Worm (Caenorhabditis elegans) whole organism, L2 larva: ENCODE data around the gene C49C3.21.
A peak's percentile ranks its signal among the peaks of the same experiment; 100 is the strongest.

ENCODE experiments used
- elt-3 ChIP-seq: sonication (generic microtip); optimal IDR thresholded peaks from 2 replicates; lab custom pipeline; 2017; ENCODE audit warnings: missing biosample characterization, missing genetic modification characterization
- lsy-2 ChIP-seq, 2 experiments: fragments of 150-350 bp in 1 of 2; sonication (generic microtip) in 1 of 2; optimal IDR thresholded peaks; 2 replicates each; lab custom pipeline; 2014 to 2017; ENCODE audit warnings: missing biosample characterization in 2 of 2, missing genetic modification characterization in 2 of 2
- unc-62 ChIP-seq: fragments of 150-350 bp; optimal IDR thresholded peaks from 2 replicates; lab custom pipeline; 2014; ENCODE audit warnings: missing biosample characterization, missing genetic modification reagents, missing genetic modification characterization

DNA sequence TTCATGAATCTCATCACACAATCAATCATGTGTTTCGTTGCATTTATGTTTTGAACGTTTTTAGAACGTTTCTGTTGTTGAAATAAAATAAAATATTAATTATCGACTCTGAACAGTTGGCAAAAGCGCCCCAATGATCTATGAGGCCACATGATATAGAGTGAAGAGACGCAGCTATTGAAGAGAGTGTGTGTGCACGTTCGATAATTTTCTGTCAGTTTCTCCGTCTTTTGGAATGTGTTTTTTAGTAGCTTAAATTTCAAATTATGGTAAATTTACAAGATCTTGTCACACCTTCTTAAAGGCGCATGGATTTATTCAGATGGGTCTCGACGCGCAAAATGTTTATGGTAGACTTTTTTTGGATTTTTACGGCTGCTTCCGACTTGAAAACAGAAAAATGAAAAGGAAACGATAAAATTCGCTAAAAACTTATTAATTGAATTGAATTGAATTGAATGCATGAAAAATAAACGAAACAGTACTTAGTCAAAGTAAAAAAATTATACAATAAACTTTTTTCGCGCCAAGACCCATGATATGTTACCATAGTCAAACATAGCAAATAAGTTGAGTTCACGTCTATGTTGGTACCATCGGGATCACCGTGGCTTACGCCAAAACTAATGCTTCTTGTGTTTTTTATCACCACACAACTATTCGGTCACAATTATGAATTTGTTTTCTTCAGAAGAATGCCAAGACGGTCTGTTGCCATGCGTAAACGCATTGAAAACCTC, 9.1 kb upstream of the C49C3.21 start, which contains the start of gene C49C3.15:
- TF ChIP-seq unc-62 (GFP tag; lab: Kevin White, UChicago) (no peak), lsy-2 (tag; optimal IDR thresholded peaks at IDR 0.05; lab: Kevin White, UChicago) (peak in 1 of 2 experiments; percentile 65), elt-3 (tag; lab: Kevin White, UChicago) (no peak)
